Fruit fly (Drosophila melanogaster): ENCODE data around the gene chas.

chas gene

DNA sequence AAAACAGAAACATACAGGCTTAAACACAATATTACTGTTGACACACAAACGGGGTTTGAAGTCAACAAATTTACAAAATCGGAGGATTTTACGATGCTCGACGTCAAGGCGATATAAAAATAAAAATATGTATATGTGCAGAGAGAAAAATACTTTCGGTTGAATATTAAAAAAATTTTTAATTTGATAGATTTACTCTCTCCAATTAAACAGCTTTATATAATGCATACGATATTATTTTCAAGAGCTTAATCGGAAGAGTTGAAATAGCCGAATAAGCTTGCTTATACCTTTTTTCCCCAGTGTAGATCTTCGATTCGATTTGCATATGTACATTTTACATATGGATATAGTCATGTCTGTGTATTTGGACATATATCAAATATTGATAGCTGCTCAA lies 1.9 kb downstream of the chas start (continued):
- TF ChIP-seq Fer2 (tag; optimal IDR thresholded peaks at IDR 0.05) (peak; percentile 24), CG11093 (GFP tag; IDR thresholded peaks at IDR 0.05) (no peak), CG13894 (tag; optimal IDR thresholded peaks at IDR 0.05) (peak; percentile 75), CG34224 (GFP tag; IDR thresholded peaks at IDR 0.05; ENCODE audit: partially characterized antibody) (no peak), CG1529 (GFP tag; optimal IDR thresholded peaks at IDR 0.05) (no peak), CG33557 (GFP tag; optimal IDR thresholded peaks at IDR 0.05) (no peak), CG34376 (GFP tag; optimal IDR thresholded peaks at IDR 0.05) (peak; percentile 50), CG34422 (GFP tag; IDR thresholded peaks at IDR 0.05) (peak; percentile 43; the same call in 1 of the 3 replicates), dimm (GFP tag; IDR thresholded peaks at IDR 0.05) (no peak), CG2120 (GFP tag; optimal IDR thresholded peaks at IDR 0.05) (peak; percentile 85), CG3065 (GFP tag; optimal IDR thresholded peaks at IDR 0.05) (no peak), tap (tag; optimal IDR thresholded peaks at IDR 0.05) (no peak), ssp (GFP tag; IDR thresholded peaks at IDR 0.05) (no peak), gro (GFP tag; optimal IDR thresholded peaks at IDR 0.05) (peak; percentile 21), CoRest (tag; optimal IDR thresholded peaks at IDR 0.05) (peak; percentile 77), Ada2b (GFP tag; IDR thresholded peaks at IDR 0.05) (peak; percentile 68), mld (GFP tag; IDR thresholded peaks at IDR 0.05; ENCODE audit: partially characterized antibody) (no peak), HLH4C (GFP tag; IDR thresholded peaks at IDR 0.05; ENCODE audit: partially characterized antibody) (no peak), CG6175 (GFP tag; IDR thresholded peaks at IDR 0.05) (no peak), kni (GFP tag; optimal IDR thresholded peaks at IDR 0.05) (no peak), CG7963 (GFP tag; IDR thresholded peaks at IDR 0.05; ENCODE audit: partially characterized antibody) (no peak), MESR4 (GFP tag; optimal IDR thresholded peaks at IDR 0.05) (no peak), CkIIα-i1 (GFP tag; IDR thresholded peaks at IDR 0.05) (no peak), az2 (GFP tag; optimal IDR thresholded peaks at IDR 0.05) (no peak), pho (GFP tag; optimal IDR thresholded peaks at IDR 0.05) (no peak), sisA (GFP tag; IDR thresholded peaks at IDR 0.05) (peak; percentile 27; the same call in 1 of the 2 replicates), eve (GFP tag; optimal IDR thresholded peaks at IDR 0.05) (no peak), Eip74EF (GFP tag; optimal IDR thresholded peaks at IDR 0.05) (peak in 1 of 2 experiments; percentile 21), Dll (GFP tag; IDR thresholded peaks at IDR 0.05; ENCODE audit: partially characterized antibody) (no peak), CG2889 (GFP tag; IDR thresholded peaks at IDR 0.05) (peak; percentile 51; the same call in 1 of the 3 replicates), ind (GFP tag; optimal IDR thresholded peaks at IDR 0.05) (peak; percentile 39), CG6654 (GFP tag; optimal IDR thresholded peaks at IDR 0.05) (no peak), ham (GFP tag; IDR thresholded peaks at IDR 0.05) (no peak), Doc3 (GFP tag; IDR thresholded peaks at IDR 0.05; ENCODE audit: partially characterized antibody) (no peak), toy (GFP tag; IDR thresholded peaks at IDR 0.05) (0 out of 2 replicates have a peak, but pooled peaks have one; percentile 40), ttk (GFP tag; IDR thresholded peaks at IDR 0.05) (peak; percentile 50; the same call in 1 of the 2 replicates), NC2α (GFP tag; optimal IDR thresholded peaks at IDR 0.05) (no peak), CG8765 (GFP tag; IDR thresholded peaks at IDR 0.05) (no peak), CG17829 (tag; optimal IDR thresholded peaks at IDR 0.05) (peak; percentile 33), Taf1 (GFP tag; IDR thresholded peaks at IDR 0.05) (no peak), HLH3B (GFP tag; IDR thresholded peaks at IDR 0.05) (peak; percentile 52), CG9932 (GFP tag; IDR thresholded peaks at IDR 0.05) (peak; percentile 84), btn (GFP tag; optimal IDR thresholded peaks at IDR 0.05) (no peak), CG11695 (GFP tag; IDR thresholded peaks at IDR 0.05) (peak; percentile 74; the same call in 2 of the 3 replicates), cad (GFP tag; optimal IDR thresholded peaks at IDR 0.05) (no peak), chn (GFP tag; optimal IDR thresholded peaks at IDR 0.05) (no peak), sens-2 (GFP tag; IDR thresholded peaks at IDR 0.05) (no peak), Optix (GFP tag; IDR thresholded peaks at IDR 0.05) (no peak), Rfx (GFP tag; IDR thresholded peaks at IDR 0.05) (peak; percentile 84), NFAT (GFP tag; IDR thresholded peaks at IDR 0.05) (peak; percentile 73), Hsf (GFP tag; optimal IDR thresholded peaks at IDR 0.05) (peak; percentile 41), ATbp (GFP tag; optimal IDR thresholded peaks at IDR 0.05) (no peak)

Data from whole organism, embryonic.